Fruit fly (Drosophila melanogaster): Measurements from ENCODE around the gene CG1789.

Gene CG1789

DNA sequence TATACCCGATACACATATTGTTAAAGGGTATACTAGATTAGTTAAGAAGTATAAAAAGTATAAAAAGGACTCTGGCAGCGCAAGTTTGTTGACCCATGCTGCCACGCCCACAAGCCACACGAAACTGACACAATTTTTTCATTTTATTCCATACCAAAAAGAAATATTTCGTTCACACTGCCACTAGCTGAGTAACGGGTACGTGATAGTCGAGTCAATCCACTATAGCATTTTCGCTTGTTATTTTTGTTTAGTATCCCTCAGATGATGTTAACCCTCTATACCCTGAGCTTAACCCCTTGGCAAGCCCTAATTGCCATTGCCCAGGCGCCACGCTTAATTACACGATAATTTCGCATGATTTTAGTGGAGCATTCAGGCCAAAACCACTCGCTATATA, 26.6 kb downstream of the CG1789 start (continued):
- TF ChIP-seq CoRest (tag; optimal IDR thresholded peaks at IDR 0.05) (no peak), CG6791 (GFP tag; IDR thresholded peaks at IDR 0.05; ENCODE audit: partially characterized antibody) (0 out of 3 replicates have a peak, but pooled peaks have one; percentile 56), Scr (GFP tag; IDR thresholded peaks at IDR 0.05; ENCODE audit: partially characterized antibody) (no peak), inv (GFP tag; IDR thresholded peaks at IDR 0.05; ENCODE audit: partially characterized antibody) (peak; percentile 15; the same call in 1 of the 2 replicates), Hmr (GFP tag; optimal IDR thresholded peaks at IDR 0.05) (no peak)

DNA sequence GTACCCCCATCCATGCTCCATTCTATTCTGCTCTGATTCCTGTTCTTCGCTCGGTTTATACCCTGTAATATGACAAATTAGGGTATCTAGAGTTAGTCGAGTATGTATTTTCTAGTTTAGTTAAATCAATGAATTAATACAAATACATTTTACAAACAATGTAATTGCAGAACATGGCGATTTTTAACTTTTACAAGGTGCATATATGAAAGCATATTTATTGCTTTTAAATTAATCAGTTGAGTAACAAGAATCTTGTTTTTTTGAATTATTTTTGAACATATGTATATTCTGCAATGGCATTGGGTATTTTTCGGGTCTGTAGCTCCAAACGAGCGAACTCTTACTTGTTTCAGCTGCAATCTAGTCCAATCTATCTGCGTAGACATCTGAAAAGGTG, 27.3 kb downstream of the CG1789 start:
- TF ChIP-seq btn (GFP tag; optimal IDR thresholded peaks at IDR 0.05): no peak
- no peak for TF ChIP-seq Gsc (GFP tag; IDR thresholded peaks at IDR 0.05)
- no peak for TF ChIP-seq kah (GFP tag; optimal IDR thresholded peaks at IDR 0.05)
- no peak for TF ChIP-seq Rfx (GFP tag; IDR thresholded peaks at IDR 0.05)
- TF ChIP-seq Fer1 (GFP tag; optimal IDR thresholded peaks at IDR 0.05): no peak
- TF ChIP-seq so (GFP tag; IDR thresholded peaks at IDR 0.05): no peak
- no peak for TF ChIP-seq ab (GFP tag; optimal IDR thresholded peaks at IDR 0.05)
- no peak for TF ChIP-seq onecut (GFP tag; IDR thresholded peaks at IDR 0.05)
- TF ChIP-seq shn (GFP tag; optimal IDR thresholded peaks at IDR 0.05): no peak
- no peak for TF ChIP-seq CHES-1-like (GFP tag; optimal IDR thresholded peaks at IDR 0.05)
- no peak for TF ChIP-seq CG16815 (GFP tag; optimal IDR thresholded peaks at IDR 0.05)
- no peak for TF ChIP-seq br (optimal IDR thresholded peaks at IDR 0.05)
- peak; percentile 2 for TF ChIP-seq D19A (tag; optimal IDR thresholded peaks at IDR 0.05)
- TF ChIP-seq CG14710 (tag; optimal IDR thresholded peaks at IDR 0.05): peak; percentile 12
- no peak for TF ChIP-seq CG13296 (GFP tag; optimal IDR thresholded peaks at IDR 0.05)
- TF ChIP-seq CG3281 (GFP tag; optimal IDR thresholded peaks at IDR 0.05): no peak
- TF ChIP-seq trem (tag; optimal IDR thresholded peaks at IDR 0.05): no peak
- no peak for TF ChIP-seq B-H1 (GFP tag; IDR thresholded peaks at IDR 0.05)
- no peak for TF ChIP-seq bigmax (GFP tag; optimal IDR thresholded peaks at IDR 0.05)
- TF ChIP-seq CG1602 (GFP tag; optimal IDR thresholded peaks at IDR 0.05): no peak
- TF ChIP-seq pnt (GFP tag; optimal IDR thresholded peaks at IDR 0.05): no peak
- no peak for TF ChIP-seq Bteb2 (GFP tag; optimal IDR thresholded peaks at IDR 0.05)
- TF ChIP-seq ara (GFP tag; IDR thresholded peaks at IDR 0.05): no peak
- TF ChIP-seq CG7556 (GFP tag; optimal IDR thresholded peaks at IDR 0.05): no peak
- no peak for TF ChIP-seq CG7963 (GFP tag; IDR thresholded peaks at IDR 0.05; ENCODE audit: partially characterized antibody)
- 0 out of 3 replicates have a peak, but pooled peaks have one; percentile 16 for TF ChIP-seq CG17361 (GFP tag; IDR thresholded peaks at IDR 0.05)
- TF ChIP-seq salm (tag; optimal IDR thresholded peaks at IDR 0.05): no peak
- no peak for TF ChIP-seq CG12071 (GFP tag; optimal IDR thresholded peaks at IDR 0.05)
- TF ChIP-seq fu2 (GFP tag; optimal IDR thresholded peaks at IDR 0.05): no peak
- TF ChIP-seq CG15269 (tag; optimal IDR thresholded peaks at IDR 0.05): no peak
- TF ChIP-seq CG11398 (GFP tag; optimal IDR thresholded peaks at IDR 0.05): no peak
- TF ChIP-seq Lhr (GFP tag; optimal IDR thresholded peaks at IDR 0.05): no peak
- TF ChIP-seq ssp (GFP tag; IDR thresholded peaks at IDR 0.05): no peak
- no peak for TF ChIP-seq Hr39 (optimal IDR thresholded peaks at IDR 0.05)
- TF ChIP-seq CG15011 (GFP tag; optimal IDR thresholded peaks at IDR 0.05): no peak
- TF ChIP-seq Mad (GFP tag; optimal IDR thresholded peaks at IDR 0.05): no peak
- no peak for TF ChIP-seq pros (GFP tag; optimal IDR thresholded peaks at IDR 0.05)
- no peak for TF ChIP-seq crp (GFP tag; optimal IDR thresholded peaks at IDR 0.05)
- no peak for TF ChIP-seq CG15601 (tag; optimal IDR thresholded peaks at IDR 0.05)
- no peak for TF ChIP-seq Oaz (GFP tag; IDR thresholded peaks at IDR 0.05)
- peak; percentile 23 for TF ChIP-seq CG7839 (tag; optimal IDR thresholded peaks at IDR 0.05)
- no peak for TF ChIP-seq gcm (GFP tag; optimal IDR thresholded peaks at IDR 0.05)
- TF ChIP-seq D19B (GFP tag; optimal IDR thresholded peaks at IDR 0.05): peak; percentile 7
- TF ChIP-seq grn (GFP tag; optimal IDR thresholded peaks at IDR 0.05): peak; percentile 11
- TF ChIP-seq Dll (GFP tag; IDR thresholded peaks at IDR 0.05; ENCODE audit: partially characterized antibody): no peak
- no peak for TF ChIP-seq Lpt (GFP tag; optimal IDR thresholded peaks at IDR 0.05)

Measured in whole organism, embryonic.